Fruit fly (Drosophila melanogaster): ENCODE results near the gene CG42521.

The CG42521 gene

dm6 chr3L:10626199-10626598, 2.8 kb upstream of the CG42521 start, which contains the start of gene CG34238:
TSS of gene CG34238 (plus strand) at chr3L:10626499.
- TF ChIP-seq Sox14 (GFP tag; optimal IDR thresholded peaks at IDR 0.05): no peak
- no peak for TF ChIP-seq fd59A (GFP tag; optimal IDR thresholded peaks at IDR 0.05)
- TF ChIP-seq CG9139 (GFP tag; optimal IDR thresholded peaks at IDR 0.05): no peak
- TF ChIP-seq CG3919 (GFP tag; optimal IDR thresholded peaks at IDR 0.05): no peak
- no peak for TF ChIP-seq achi (GFP tag; optimal IDR thresholded peaks at IDR 0.05)
- TF ChIP-seq ss (GFP tag; optimal IDR thresholded peaks at IDR 0.05): no peak
- TF ChIP-seq CG8119 (GFP tag; IDR thresholded peaks at IDR 0.05): no peak
- no peak for TF ChIP-seq CG4318 (GFP tag; optimal IDR thresholded peaks at IDR 0.05)
- TF ChIP-seq net (GFP tag; optimal IDR thresholded peaks at IDR 0.05): no peak
- TF ChIP-seq CG6854 (GFP tag; optimal IDR thresholded peaks at IDR 0.05): no peak

dm6 chr3L:10625499-10625898, 2.1 kb upstream of the CG42521 start, which contains the start of gene CG43127:
TSS of gene CG43127 (minus strand) at chr3L:10625599.
- no peak for TF ChIP-seq net (GFP tag; optimal IDR thresholded peaks at IDR 0.05)
- TF ChIP-seq CG3032 (tag; optimal IDR thresholded peaks at IDR 0.05): no peak
- no peak for TF ChIP-seq Sox102F (GFP tag; optimal IDR thresholded peaks at IDR 0.05)
- no peak for TF ChIP-seq CG6792 (GFP tag; optimal IDR thresholded peaks at IDR 0.05)
- no peak for TF ChIP-seq topi (GFP tag; optimal IDR thresholded peaks at IDR 0.05)
- no peak for TF ChIP-seq CG10631 (GFP tag; optimal IDR thresholded peaks at IDR 0.05)
- no peak for TF ChIP-seq Lpt (GFP tag; optimal IDR thresholded peaks at IDR 0.05)
- no peak for TF ChIP-seq CG6808 (GFP tag; optimal IDR thresholded peaks at IDR 0.05)
- TF ChIP-seq CG32006 (GFP tag; optimal IDR thresholded peaks at IDR 0.05): no peak
- no peak for TF ChIP-seq Gug (GFP tag; IDR thresholded peaks at IDR 0.05)

dm6 chr3L:10599512-10599911, 23.9 kb downstream of the CG42521 start:
- TF ChIP-seq spab (GFP tag; optimal IDR thresholded peaks at IDR 0.05) (no peak), CG1621 (tag; optimal IDR thresholded peaks at IDR 0.05) (no peak), CG11762 (GFP tag; optimal IDR thresholded peaks at IDR 0.05; ENCODE audit: insufficient read depth) (no peak), achi (GFP tag; optimal IDR thresholded peaks at IDR 0.05) (no peak), CG3919 (GFP tag; optimal IDR thresholded peaks at IDR 0.05) (no peak), lz (GFP tag; optimal IDR thresholded peaks at IDR 0.05) (no peak), Ets21C (GFP tag; optimal IDR thresholded peaks at IDR 0.05) (no peak), CG6854 (GFP tag; optimal IDR thresholded peaks at IDR 0.05) (no peak), Hr39 (GFP tag; optimal IDR thresholded peaks at IDR 0.05) (no peak), dsx (GFP tag; optimal IDR thresholded peaks at IDR 0.05; ENCODE audit: poor library complexity, severe bottlenecking) (no peak), CG34406 (GFP tag; optimal IDR thresholded peaks at IDR 0.05) (no peak), eg (GFP tag; IDR thresholded peaks at IDR 0.05) (no peak), salr (GFP tag; optimal IDR thresholded peaks at IDR 0.05) (no peak), Gug (GFP tag; IDR thresholded peaks at IDR 0.05) (no peak), CG4318 (GFP tag; optimal IDR thresholded peaks at IDR 0.05) (no peak), OdsH (GFP tag; optimal IDR thresholded peaks at IDR 0.05) (no peak)

dm6 chr3L:10584965-10585364, 38.4 kb downstream of the CG42521 start:
- TF ChIP-seq CG10631 (GFP tag; optimal IDR thresholded peaks at IDR 0.05): no peak
- no peak for TF ChIP-seq CG9139 (GFP tag; optimal IDR thresholded peaks at IDR 0.05)
- no peak for TF ChIP-seq CG15336 (GFP tag; IDR thresholded peaks at IDR 0.05)

- no peak for TF ChIP-seq CG9139 (GFP tag; optimal IDR thresholded peaks at IDR 0.05)
- no peak for TF ChIP-seq CG10631 (GFP tag; optimal IDR thresholded peaks at IDR 0.05)
- no peak for TF ChIP-seq CG34406 (GFP tag; optimal IDR thresholded peaks at IDR 0.05)
- TF ChIP-seq ss (GFP tag; optimal IDR thresholded peaks at IDR 0.05): no peak
- TF ChIP-seq CG4318 (GFP tag; optimal IDR thresholded peaks at IDR 0.05): no peak
- no peak for TF ChIP-seq topi (GFP tag; optimal IDR thresholded peaks at IDR 0.05)
- no peak for TF ChIP-seq CG11762 (GFP tag; optimal IDR thresholded peaks at IDR 0.05; ENCODE audit: insufficient read depth)
These were observed 41.6 kb downstream of the CG42521 start for dm6 chr3L:10581688-10582288.
